Fruit fly (Drosophila melanogaster) whole organism, embryonic: ENCODE measurements around the gene twe.

Experiments
- Aef1 ChIP-seq: fragments of 200-800 bp; sonication (Bioruptor generic); IDR thresholded peaks from 3 replicates; pipeline ENCODE4 v1.3.6; 2022; ENCODE audit warnings: missing biosample characterization, missing genetic modification characterization
- BEAF-32 ChIP-seq: fragments of 200-800 bp; sonication (Bioruptor generic); optimal IDR thresholded peaks from 3 replicates; lab custom pipeline; 2017; ENCODE audit warnings: missing biosample characterization, missing genetic modification characterization, mild to moderate bottlenecking, moderate library complexity, missing genetic modification reagents
- Blimp-1 ChIP-seq: fragments of 200-800 bp; sonication (Bioruptor generic); optimal IDR thresholded peaks from 3 replicates; lab custom pipeline; 2018; ENCODE audit warnings: missing biosample characterization, missing genetic modification characterization, mild to moderate bottlenecking, moderate library complexity, missing genetic modification reagents
- CG10431 ChIP-seq: fragments of 200-800 bp; sonication (Bioruptor generic); optimal IDR thresholded peaks from 3 replicates; lab custom pipeline; 2018; ENCODE audit warnings: missing biosample characterization, mild to moderate bottlenecking, missing genetic modification characterization
- CG11093 ChIP-seq: fragments of 200-800 bp; sonication (Bioruptor generic); IDR thresholded peaks from 3 replicates; pipeline ENCODE4 v1.3.6; 2022; ENCODE audit warnings: missing biosample characterization, missing genetic modification characterization
- CG11696 ChIP-seq: fragments of 200-800 bp; sonication (Bioruptor generic); IDR thresholded peaks from 2 replicates; pipeline ENCODE4 v1.3.6; 2022; ENCODE audit warnings: missing biosample characterization, missing genetic modification characterization
- CG12236 ChIP-seq: fragments of 200-800 bp; sonication (Bioruptor generic); optimal IDR thresholded peaks from 2 replicates; lab custom pipeline; 2016; ENCODE audit warnings: missing biosample characterization, missing genetic modification characterization
- CG13123 ChIP-seq: fragments of 200-800 bp; sonication (Bioruptor generic); optimal IDR thresholded peaks from 2 replicates; lab custom pipeline; 2016; ENCODE audit warnings: missing biosample characterization, missing genetic modification characterization
- CG1529 ChIP-seq: fragments of 200-800 bp; sonication (Bioruptor generic); optimal IDR thresholded peaks from 3 replicates; lab custom pipeline; 2018; ENCODE audit warnings: missing biosample characterization, missing genetic modification characterization
- CG18764 ChIP-seq: fragments of 200-800 bp; sonication (Bioruptor generic); optimal IDR thresholded peaks from 3 replicates; lab custom pipeline; 2016; ENCODE audit warnings: missing biosample characterization, missing genetic modification characterization
- CG31388 ChIP-seq: fragments of 200-800 bp; sonication (Bioruptor generic); optimal IDR thresholded peaks from 2 replicates; lab custom pipeline; 2016; ENCODE audit warnings: missing biosample characterization, missing genetic modification characterization
- CG3163 ChIP-seq: fragments of 200-800 bp; sonication (Bioruptor generic); optimal IDR thresholded peaks from 3 replicates; lab custom pipeline; 2016; ENCODE audit warnings: missing biosample characterization, missing genetic modification characterization
- CG33557 ChIP-seq: fragments of 200-800 bp; sonication (Bioruptor generic); optimal IDR thresholded peaks from 2 replicates; lab custom pipeline; 2019; ENCODE audit warnings: missing biosample characterization, mild to moderate bottlenecking, missing genetic modification characterization, moderate library complexity
- CG34376 ChIP-seq: fragments of 200-800 bp; sonication (Bioruptor generic); optimal IDR thresholded peaks from 2 replicates; lab custom pipeline; 2018; ENCODE audit warnings: missing biosample characterization, mild to moderate bottlenecking, missing genetic modification characterization
- CG4404 ChIP-seq: fragments of 200-800 bp; sonication (Bioruptor generic); IDR thresholded peaks from 2 replicates; pipeline ENCODE4 v1.3.6; 2022; ENCODE audit warnings: missing biosample characterization, missing genetic modification characterization
- CG4730 ChIP-seq: fragments of 200-800 bp; sonication (Bioruptor generic); IDR thresholded peaks from 2 replicates; pipeline ENCODE4 v1.3.6; 2022; ENCODE audit warnings: missing biosample characterization, missing genetic modification characterization
- CG5953 ChIP-seq: fragments of 200-800 bp; sonication (Bioruptor generic); IDR thresholded peaks from 2 replicates; pipeline ENCODE4 v1.3.6; 2022; ENCODE audit warnings: missing biosample characterization, missing genetic modification characterization
- CG6175 ChIP-seq: fragments of 200-800 bp; sonication (Bioruptor generic); IDR thresholded peaks from 3 replicates; pipeline ENCODE4 v1.3.6; 2022; ENCODE audit warnings: missing biosample characterization, missing genetic modification characterization
- CG8359 ChIP-seq: fragments of 200-800 bp; sonication (Bioruptor generic); optimal IDR thresholded peaks from 2 replicates; lab custom pipeline; 2017; ENCODE audit warnings: missing biosample characterization, mild to moderate bottlenecking, missing genetic modification characterization, borderline replicate concordance
- CG9727 ChIP-seq: fragments of 200-800 bp; sonication (Bioruptor generic); optimal IDR thresholded peaks from 3 replicates; lab custom pipeline; 2017; ENCODE audit warnings: missing biosample characterization, mild to moderate bottlenecking, missing genetic modification characterization
- CHES-1-like ChIP-seq: fragments of 200-800 bp; sonication (Bioruptor generic); optimal IDR thresholded peaks from 2 replicates; lab custom pipeline; 2016; ENCODE audit warnings: missing biosample characterization, missing genetic modification characterization
- Dip2 ChIP-seq: fragments of 200-800 bp; sonication (Bioruptor generic); IDR thresholded peaks from 2 replicates; pipeline ENCODE4 v1.3.6; 2022; ENCODE audit warnings: missing biosample characterization, missing genetic modification characterization
- Ets65A ChIP-seq: fragments of 200-800 bp; sonication (Bioruptor generic); peaks from one replicate; lab custom pipeline; 2016; ENCODE audit warnings: missing biosample characterization, missing genetic modification characterization
- H2.0 ChIP-seq: fragments of 200-800 bp; sonication (Bioruptor generic); IDR thresholded peaks from 2 replicates; pipeline ENCODE4 v1.3.6; 2022; ENCODE audit warnings: missing biosample characterization, missing genetic modification characterization
- HmgD ChIP-seq: fragments of 200-800 bp; sonication (Bioruptor generic); optimal IDR thresholded peaks from 3 replicates; lab custom pipeline; 2016; ENCODE audit warnings: missing biosample characterization, missing genetic modification characterization
- Hr3 ChIP-seq: fragments of 200-800 bp; sonication (Bioruptor generic); optimal IDR thresholded peaks from 3 replicates; lab custom pipeline; 2016; ENCODE audit warnings: missing biosample characterization, missing genetic modification characterization
- Hr78 ChIP-seq, 2 experiments: fragments of 200-800 bp in 1 of 2; fragments of >200 bp in 1 of 2; sonication (Bioruptor generic) in 1 of 2; optimal IDR thresholded peaks; 2 replicates each; lab custom pipeline; 2017 to 2019; ENCODE audit warnings: missing biosample characterization in 2 of 2, missing genetic modification characterization in 2 of 2, mild to moderate bottlenecking in 1 of 2, moderate library complexity in 1 of 2
- Mes4 ChIP-seq: fragments of 200-800 bp; sonication (Bioruptor generic); optimal IDR thresholded peaks from 2 replicates; lab custom pipeline; 2016; ENCODE audit warnings: missing biosample characterization, missing genetic modification characterization
- Oaz ChIP-seq: fragments of 200-800 bp; sonication (Bioruptor generic); IDR thresholded peaks from 2 replicates; pipeline ENCODE4 v1.3.6; 2022; ENCODE audit warnings: missing biosample characterization, missing genetic modification characterization
- Rx ChIP-seq: fragments of 200-800 bp; sonication (Bioruptor generic); IDR thresholded peaks from 2 replicates; pipeline ENCODE4 v1.3.6; 2022; ENCODE audit warnings: missing biosample characterization, missing genetic modification characterization
- Vsx1 ChIP-seq: fragments of 200-800 bp; sonication (Bioruptor generic); optimal IDR thresholded peaks from 2 replicates; lab custom pipeline; 2017; ENCODE audit warnings: missing biosample characterization, mild to moderate bottlenecking, missing genetic modification characterization, missing genetic modification reagents
- aop ChIP-seq: fragments of 200-800 bp; sonication (Bioruptor generic); IDR thresholded peaks from 2 replicates; pipeline ENCODE4 v1.3.6; 2022; ENCODE audit warnings: missing biosample characterization, missing genetic modification characterization
- bigmax ChIP-seq: fragments of 200-800 bp; sonication (Bioruptor generic); optimal IDR thresholded peaks from 2 replicates; lab custom pipeline; 2018; ENCODE audit warnings: missing biosample characterization, mild to moderate bottlenecking, missing genetic modification characterization
- bowl ChIP-seq: fragments of 200-800 bp; sonication (Bioruptor generic); IDR thresholded peaks from 2 replicates; pipeline ENCODE4 v1.3.6; 2022; ENCODE audit warnings: missing biosample characterization, missing genetic modification characterization
- bsh ChIP-seq, 2 experiments: fragments of 200-800 bp; sonication (Bioruptor generic); optimal IDR thresholded peaks; 2 replicates each; lab custom pipeline; 2017 to 2018; ENCODE audit warnings: mild to moderate bottlenecking in 2 of 2, missing biosample characterization in 2 of 2, missing genetic modification characterization in 2 of 2, moderate library complexity in 1 of 2
- dmrt99B ChIP-seq: fragments of 200-800 bp; sonication (Bioruptor generic); optimal IDR thresholded peaks from 2 replicates; lab custom pipeline; 2018; ENCODE audit warnings: missing biosample characterization, mild to moderate bottlenecking, missing genetic modification characterization, moderate library complexity
- eyg ChIP-seq: fragments of 200-800 bp; sonication (Bioruptor generic); optimal IDR thresholded peaks from 3 replicates; lab custom pipeline; 2016; ENCODE audit warnings: missing biosample characterization, missing genetic modification characterization
- gcm ChIP-seq: fragments of 200-800 bp; sonication (Bioruptor generic); optimal IDR thresholded peaks from 2 replicates; lab custom pipeline; 2019; ENCODE audit warnings: missing biosample characterization, mild to moderate bottlenecking, missing genetic modification characterization, moderate library complexity
- inv ChIP-seq: fragments of 200-800 bp; sonication (Bioruptor generic); IDR thresholded peaks from 2 replicates; pipeline ENCODE4 v1.3.6; 2022; ENCODE audit warnings: missing biosample characterization, missing genetic modification characterization; ENCODE audit not compliant: partially characterized antibody
- kay ChIP-seq: fragments of 200-800 bp; sonication (Bioruptor generic); optimal IDR thresholded peaks from 2 replicates; lab custom pipeline; 2016; ENCODE audit warnings: missing biosample characterization, missing genetic modification characterization
- ken ChIP-seq: fragments of 200-800 bp; sonication (Bioruptor generic); IDR thresholded peaks from 3 replicates; pipeline ENCODE4 v1.3.6; 2022; ENCODE audit warnings: missing biosample characterization, missing genetic modification characterization
- lilli ChIP-seq: fragments of 200-800 bp; sonication (Bioruptor generic); optimal IDR thresholded peaks from 3 replicates; lab custom pipeline; 2016; ENCODE audit warnings: missing biosample characterization, missing genetic modification characterization
- lmd ChIP-seq: fragments of 200-800 bp; sonication (Bioruptor generic); IDR thresholded peaks from 2 replicates; pipeline ENCODE4 v1.3.6; 2022; ENCODE audit warnings: missing biosample characterization, missing genetic modification characterization
- luna ChIP-seq: fragments of 200-800 bp; sonication (Bioruptor generic); optimal IDR thresholded peaks from 2 replicates; lab custom pipeline; 2016; ENCODE audit warnings: missing biosample characterization, missing genetic modification characterization
- nau ChIP-seq: fragments of 200-800 bp; sonication (Bioruptor generic); optimal IDR thresholded peaks from 3 replicates; lab custom pipeline; 2017; ENCODE audit warnings: missing biosample characterization, mild to moderate bottlenecking, missing genetic modification characterization, missing genetic modification reagents
- prd ChIP-seq, 3 experiments: fragments of >200 bp in 2 of 3; fragments of 200-800 bp in 1 of 3; sonication (Bioruptor generic) in 1 of 3; optimal IDR thresholded peaks in 2 of 3; IDR thresholded peaks in 1 of 3; 2 replicates in 2 of 3; 3 replicates in 1 of 3; pipeline versions ENCODE4 v1.3.6 to Lab custom; 2017 to 2022; ENCODE audit warnings: missing biosample characterization in 1 of 3, missing genetic modification characterization in 1 of 3
- rib ChIP-seq: fragments of 200-800 bp; sonication (Bioruptor generic); IDR thresholded peaks from 2 replicates; pipeline ENCODE4 v1.3.6; 2022; ENCODE audit warnings: missing biosample characterization, missing genetic modification characterization
- scrt ChIP-seq: fragments of 200-800 bp; sonication (Bioruptor generic); optimal IDR thresholded peaks from 2 replicates; lab custom pipeline; 2018; ENCODE audit warnings: missing biosample characterization, mild to moderate bottlenecking, missing genetic modification characterization, moderate library complexity
- sisA ChIP-seq: fragments of 200-800 bp; sonication (Bioruptor generic); IDR thresholded peaks from 2 replicates; pipeline ENCODE4 v1.3.6; 2022; ENCODE audit warnings: missing biosample characterization, missing genetic modification characterization
- tap ChIP-seq: fragments of 200-800 bp; optimal IDR thresholded peaks from 3 replicates; lab custom pipeline; 2019; ENCODE audit warnings: missing biosample characterization, mild to moderate bottlenecking, missing genetic modification characterization, moderate library complexity
- tin ChIP-seq: fragments of 200-800 bp; sonication (Bioruptor generic); optimal IDR thresholded peaks from 3 replicates; lab custom pipeline; 2016; ENCODE audit warnings: missing biosample characterization, missing genetic modification characterization

twe gene

DNA sequence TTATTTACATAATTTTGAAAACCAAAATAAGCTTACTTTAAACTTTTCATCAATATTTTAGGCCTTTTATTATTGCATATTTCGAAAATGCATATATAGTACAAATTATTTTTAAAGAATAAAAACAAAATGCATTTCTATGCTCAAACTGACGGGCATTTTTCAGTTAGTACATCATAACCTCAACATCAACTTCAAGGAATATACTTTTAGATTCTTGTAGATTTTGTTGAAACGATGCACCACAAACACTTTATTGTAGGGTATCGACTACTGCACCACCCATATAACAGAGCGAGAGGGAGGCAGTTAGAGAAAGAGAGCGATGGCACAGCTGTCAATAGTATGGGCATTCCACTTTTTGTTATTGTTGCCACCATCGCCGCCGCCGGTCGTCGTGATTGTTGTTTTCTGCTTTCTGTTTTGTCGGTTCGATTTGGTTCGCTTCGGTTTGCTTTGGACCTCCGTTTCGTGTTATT lies 18.1 kb upstream of the twe start (continued):
- peak; percentile 77 for TF ChIP-seq CHES-1-like (GFP tag; lab: Kevin White, UChicago)
- TF ChIP-seq bigmax (GFP tag; lab: Kevin White, UChicago) = peak; percentile 87
- TF ChIP-seq CG13123 (GFP tag; lab: Kevin White, UChicago) = peak; percentile 79
- TF ChIP-seq bsh (GFP tag; optimal IDR thresholded peaks at IDR 0.05; lab: Kevin White, UChicago) = peak; percentile 85 to 93
- peak; percentile 71 for TF ChIP-seq CG4730 (GFP tag; lab: Robert Waterston, UW)
- peak; percentile 92 for TF ChIP-seq CG1529 (GFP tag; lab: Kevin White, UChicago)
- TF ChIP-seq CG12236 (GFP tag; lab: Kevin White, UChicago) = peak; percentile 81
- TF ChIP-seq gcm = peak; percentile 95
- TF ChIP-seq CG18764 (GFP tag; lab: Kevin White, UChicago) = peak; percentile 86
- peak; percentile 74 for TF ChIP-seq scrt (GFP tag; lab: Kevin White, UChicago)
- TF ChIP-seq CG3163 (GFP tag; lab: Kevin White, UChicago) = peak; percentile 46
- peak; percentile 94 for TF ChIP-seq Ets65A (GFP tag; lab: Kevin White, UChicago)
- peak; percentile 85 for TF ChIP-seq Vsx1 (GFP tag; lab: Kevin White, UChicago)
- TF ChIP-seq CG31388 = peak; percentile 64
- peak; percentile 56 for TF ChIP-seq Rx (GFP tag; lab: Robert Waterston, UW)
- peak; percentile 85 for TF ChIP-seq lmd (GFP tag; lab: Robert Waterston, UW)
- peak; percentile 68 for TF ChIP-seq eyg (GFP tag; lab: Kevin White, UChicago)
- no peak for TF ChIP-seq BEAF-32
- TF ChIP-seq CG11093 = peak; percentile 79
- TF ChIP-seq Hr3 (GFP tag; lab: Kevin White, UChicago) = peak; percentile 94
- TF ChIP-seq nau (GFP tag; lab: Kevin White, UChicago) = peak; percentile 93
- TF ChIP-seq prd (optimal IDR thresholded peaks at IDR 0.05; lab: Kevin White, UChicago) = no peak
- TF ChIP-seq prd (GFP tag; IDR thresholded peaks at IDR 0.05; lab: Robert Waterston, UW) = peak; percentile 80
- peak; percentile 56; the same call in 2 of the 3 replicates for TF ChIP-seq Aef1 (GFP tag; lab: Robert Waterston, UW)
- peak; percentile 80 for TF ChIP-seq sisA (GFP tag; lab: Robert Waterston, UW)
- TF ChIP-seq rib = peak; percentile 45; the same call in 1 of the 2 replicates
- TF ChIP-seq HmgD (GFP tag; lab: Kevin White, UChicago) = no peak
- peak; percentile 27; the same call in 1 of the 2 replicates for TF ChIP-seq Dip2 (GFP tag; lab: Robert Waterston, UW)
- peak; percentile 88 for TF ChIP-seq CG9727 (GFP tag; lab: Kevin White, UChicago)
- TF ChIP-seq CG8359 = peak; percentile 83
- TF ChIP-seq Oaz (GFP tag; lab: Robert Waterston, UW) = peak; percentile 84
- no peak for TF ChIP-seq luna (GFP tag; lab: Kevin White, UChicago)

DNA sequence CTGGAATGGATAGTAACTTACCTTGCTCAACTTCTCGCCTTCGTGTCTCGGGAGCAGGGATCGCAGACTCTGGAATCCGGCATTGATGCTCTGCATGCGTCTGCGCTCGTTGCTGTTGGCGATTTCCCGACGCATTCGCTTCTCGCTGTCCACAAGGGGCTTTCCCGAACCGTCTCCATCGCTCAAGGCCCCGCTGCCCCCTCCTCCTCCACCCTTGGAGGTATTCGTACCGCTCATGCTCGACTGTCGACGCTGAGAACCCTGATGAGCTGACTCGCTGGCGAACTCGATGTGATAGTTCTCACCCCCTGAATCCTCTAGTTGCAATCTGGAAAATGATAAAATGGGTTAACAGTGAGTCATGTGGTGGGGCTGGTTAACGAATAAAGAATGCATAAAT lies 17.2 kb upstream of the twe start:
- TF ChIP-seq CG33557 (no peak), Blimp-1 (GFP tag; lab: Kevin White, UChicago) (no peak), inv (GFP tag; lab: Robert Waterston, UW) (no peak), CG11696 (GFP tag; lab: Robert Waterston, UW) (no peak), bowl (GFP tag; lab: Robert Waterston, UW) (no peak), CG5953 (GFP tag; lab: Robert Waterston, UW) (0 out of 2 replicates have a peak, but pooled peaks have one; percentile 6), aop (GFP tag; lab: Robert Waterston, UW) (no peak), tin (no peak), CG6175 (GFP tag; lab: Robert Waterston, UW) (no peak), Mes4 (GFP tag; lab: Kevin White, UChicago) (no peak), tap (tag; lab: Kevin White, UChicago) (no peak), scrt (GFP tag; lab: Kevin White, UChicago) (no peak), H2.0 (GFP tag; lab: Robert Waterston, UW) (no peak), ken (GFP tag; lab: Robert Waterston, UW) (no peak), dmrt99B (tag; lab: Kevin White, UChicago) (no peak), kay (GFP tag; lab: Kevin White, UChicago) (no peak), CG34376 (GFP tag; lab: Kevin White, UChicago) (no peak), CG10431 (GFP tag; lab: Kevin White, UChicago) (no peak), lilli (GFP tag; lab: Kevin White, UChicago) (no peak), Oaz (GFP tag; lab: Robert Waterston, UW) (no peak), Hr78 (GFP tag; optimal IDR thresholded peaks at IDR 0.05; lab: Kevin White, UChicago) (no peak), CG4404 (GFP tag; lab: Robert Waterston, UW) (no peak)
